Worm (Caenorhabditis elegans) whole organism, mixed stage, embryonic: Measurements from ENCODE around the gene ZK792.1.
A peak's percentile ranks its signal among the peaks of the same experiment; 100 is the strongest.

Experiments
- M03D4.4 ChIP-seq: sonication (generic microtip); optimal IDR thresholded peaks from 2 replicates; lab custom pipeline; 2017; ENCODE audit warnings: mild to moderate bottlenecking, missing genetic modification characterization, missing compliant biosample characterization
- bed-3 ChIP-seq: fragments of 200-800 bp; sonication (Bioruptor generic); optimal IDR thresholded peaks from 3 replicates; lab custom pipeline; 2018; ENCODE audit warnings: mild to moderate bottlenecking, missing genetic modification characterization, moderate library complexity, missing compliant biosample characterization
- blmp-1 ChIP-seq: fragments of 150-350 bp; optimal IDR thresholded peaks from 2 replicates; lab custom pipeline; 2014; ENCODE audit warnings: missing biosample characterization, missing genetic modification characterization
- ceh-39 ChIP-seq: fragments of 150-350 bp; optimal IDR thresholded peaks from 2 replicates; lab custom pipeline; 2014; ENCODE audit warnings: missing biosample characterization, missing genetic modification characterization
- ceh-43 ChIP-seq: fragments of 200-800 bp; sonication (Bioruptor generic); optimal IDR thresholded peaks from 2 replicates; lab custom pipeline; 2018; ENCODE audit warnings: mild to moderate bottlenecking, missing genetic modification characterization, moderate library complexity, missing compliant biosample characterization
- ceh-83 ChIP-seq: fragments of 200-800 bp; sonication (Bioruptor generic); optimal IDR thresholded peaks from 2 replicates; lab custom pipeline; 2018; ENCODE audit warnings: mild to moderate bottlenecking, missing genetic modification characterization, missing compliant biosample characterization
- ces-1 ChIP-seq: fragments of 150-350 bp; optimal IDR thresholded peaks from 2 replicates; lab custom pipeline; 2014; ENCODE audit warnings: missing biosample characterization, missing genetic modification reagents, missing genetic modification characterization
- cnd-1 ChIP-seq: fragments of 200-800 bp; sonication (Bioruptor generic); optimal IDR thresholded peaks from 2 replicates; lab custom pipeline; 2018; ENCODE audit warnings: mild to moderate bottlenecking, missing genetic modification characterization, missing compliant biosample characterization
- drap-1 ChIP-seq: fragments of 200-800 bp; sonication (Bioruptor generic); optimal IDR thresholded peaks from 3 replicates; lab custom pipeline; 2018; ENCODE audit warnings: mild to moderate bottlenecking, missing genetic modification characterization, missing compliant biosample characterization
- elt-1 ChIP-seq: sonication (generic microtip); optimal IDR thresholded peaks from 2 replicates; lab custom pipeline; 2017; ENCODE audit warnings: missing genetic modification characterization, mild to moderate bottlenecking, missing compliant biosample characterization, antibody characterized with exemption, moderate library complexity, borderline replicate concordance; ENCODE audit not compliant: insufficient read depth
- flh-1 ChIP-seq: fragments of 200-800 bp; sonication (Bioruptor generic); optimal IDR thresholded peaks from 2 replicates; lab custom pipeline; 2018; ENCODE audit warnings: mild to moderate bottlenecking, missing genetic modification characterization, moderate library complexity, missing compliant biosample characterization
- ham-2 ChIP-seq: fragments of 200-800 bp; sonication (Bioruptor generic); optimal IDR thresholded peaks from 2 replicates; lab custom pipeline; 2018; ENCODE audit warnings: mild to moderate bottlenecking, missing genetic modification characterization, missing compliant biosample characterization
- hlh-1 ChIP-seq: fragments of 150-350 bp; optimal IDR thresholded peaks from 2 replicates; lab custom pipeline; 2014; ENCODE audit warnings: missing biosample characterization, missing genetic modification reagents, missing genetic modification characterization
- lin-13 ChIP-seq: fragments of 150-350 bp; optimal IDR thresholded peaks from 2 replicates; lab custom pipeline; 2014; ENCODE audit warnings: missing biosample characterization, missing genetic modification characterization
- lin-32 ChIP-seq: fragments of 200-800 bp; sonication (Bioruptor generic); optimal IDR thresholded peaks from 2 replicates; lab custom pipeline; 2018; ENCODE audit warnings: mild to moderate bottlenecking, missing genetic modification characterization, missing compliant biosample characterization
- mab-5 ChIP-seq: fragments of 150-350 bp; optimal IDR thresholded peaks from 2 replicates; lab custom pipeline; 2014; ENCODE audit warnings: missing biosample characterization, missing genetic modification characterization
- mep-1 ChIP-seq: fragments of 150-350 bp; optimal IDR thresholded peaks from 2 replicates; lab custom pipeline; 2017; ENCODE audit warnings: missing biosample characterization, missing genetic modification reagents, missing genetic modification characterization, inconsistent platforms
- mls-2 ChIP-seq: sonication (generic microtip); optimal IDR thresholded peaks from 2 replicates; lab custom pipeline; 2016; ENCODE audit warnings: mild to moderate bottlenecking, missing genetic modification characterization, moderate library complexity, missing compliant biosample characterization
- nhr-12 ChIP-seq: fragments of 150-350 bp; optimal IDR thresholded peaks from 2 replicates; lab custom pipeline; 2014; ENCODE audit warnings: missing biosample characterization, missing genetic modification characterization
- nhr-2 ChIP-seq: fragments of 150-350 bp; optimal IDR thresholded peaks from 2 replicates; lab custom pipeline; 2014; ENCODE audit warnings: missing biosample characterization, missing genetic modification characterization
- nhr-237 ChIP-seq: fragments of 150-350 bp; optimal IDR thresholded peaks from 2 replicates; lab custom pipeline; 2014; ENCODE audit warnings: missing biosample characterization, missing genetic modification characterization
- nhr-28 ChIP-seq: fragments of 150-350 bp; optimal IDR thresholded peaks from 2 replicates; lab custom pipeline; 2014; ENCODE audit warnings: missing biosample characterization, missing genetic modification characterization
- nhr-76 ChIP-seq: sonication (generic microtip); optimal IDR thresholded peaks from 2 replicates; lab custom pipeline; 2017; ENCODE audit warnings: missing biosample characterization, missing genetic modification characterization
- sem-2 ChIP-seq: fragments of 200-800 bp; sonication (Bioruptor generic); optimal IDR thresholded peaks from 2 replicates; lab custom pipeline; 2018; ENCODE audit warnings: mild to moderate bottlenecking, missing genetic modification characterization, missing compliant biosample characterization
- snpc-4 ChIP-seq: fragments of 150-350 bp; optimal IDR thresholded peaks from 2 replicates; lab custom pipeline; 2014; ENCODE audit warnings: missing biosample characterization, missing genetic modification characterization
- sptf-1 ChIP-seq: sonication (generic microtip); optimal IDR thresholded peaks from 2 replicates; lab custom pipeline; 2017; ENCODE audit warnings: mild to moderate bottlenecking, missing genetic modification characterization, moderate library complexity, missing compliant biosample characterization
- tbx-8 ChIP-seq: fragments of 200-800 bp; sonication (Bioruptor generic); optimal IDR thresholded peaks from 2 replicates; lab custom pipeline; 2018; ENCODE audit warnings: mild to moderate bottlenecking, missing genetic modification characterization, moderate library complexity, missing compliant biosample characterization
- unc-39 ChIP-seq: fragments of 150-350 bp; optimal IDR thresholded peaks from 2 replicates; lab custom pipeline; 2014; ENCODE audit warnings: missing biosample characterization, missing genetic modification characterization
- unc-62 ChIP-seq: fragments of 150-350 bp; optimal IDR thresholded peaks from 2 replicates; lab custom pipeline; 2014; ENCODE audit warnings: missing biosample characterization, missing genetic modification reagents, missing genetic modification characterization
- zip-8 ChIP-seq: fragments of 150-350 bp; optimal IDR thresholded peaks from 2 replicates; lab custom pipeline; 2014; ENCODE audit warnings: missing biosample characterization, missing genetic modification characterization
- ztf-11 ChIP-seq: fragments of 150-350 bp; optimal IDR thresholded peaks from 2 replicates; lab custom pipeline; 2014; ENCODE audit warnings: missing biosample characterization, missing genetic modification characterization

The ZK792.1 gene

ce11 chrIV:11695634-11696033, 36.0 kb downstream of the ZK792.1 start:
- TF ChIP-seq mls-2 (tag; lab: Kevin White, UChicago) (no peak), tbx-8 (GFP tag; lab: Kevin White, UChicago) (no peak), cnd-1 (tag; lab: Kevin White, UChicago) (no peak), flh-1 (GFP tag; lab: Kevin White, UChicago) (no peak), elt-1 (tag; lab: Kevin White, UChicago) (no peak), drap-1 (no peak), mab-5 (no peak), ceh-83 (GFP tag; lab: Kevin White, UChicago) (no peak)
- TF ChIP-seq, all 35 proteins: peak for 0

DNA sequence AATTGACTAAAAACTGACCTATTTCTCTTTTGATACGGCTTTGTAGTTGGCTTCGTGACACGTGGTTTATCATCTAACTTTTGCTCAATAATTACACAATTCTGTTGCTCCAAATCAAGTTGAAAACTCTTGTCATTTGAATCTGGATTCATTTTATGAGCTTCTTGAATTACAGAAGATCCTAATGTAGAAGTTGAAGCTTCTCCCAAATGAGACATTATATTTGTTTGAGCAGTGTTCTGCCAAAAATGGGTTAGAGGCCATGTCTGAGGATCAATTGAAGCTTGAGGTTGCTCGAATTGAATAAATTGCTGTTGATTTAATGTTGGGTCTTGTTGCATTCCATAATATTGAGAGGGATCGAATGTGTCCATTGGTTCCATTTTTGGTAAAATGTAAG, 37.9 kb downstream of the ZK792.1 start:
- TF ChIP-seq bed-3 (GFP tag; lab: Kevin White, UChicago): no peak
- TF ChIP-seq blmp-1 (tag; lab: Kevin White, UChicago): peak; percentile 18
- no peak for TF ChIP-seq M03D4.4 (tag; lab: Kevin White, UChicago)
- TF ChIP-seq ceh-39 (tag; lab: Kevin White, UChicago): no peak
- TF ChIP-seq nhr-76 (tag; lab: Kevin White, UChicago): no peak
- TF ChIP-seq, all 35 proteins: peak for 1

ce11 chrIV:11700100-11700499, 40.5 kb downstream of the ZK792.1 start:
- TF ChIP-seq blmp-1 (tag; lab: Kevin White, UChicago) (peak; percentile 83), cnd-1 (tag; lab: Kevin White, UChicago) (no peak)
- TF ChIP-seq, all 35 proteins: peak for 1

ce11 chrIV:11700752-11701151, 41.1 kb downstream of the ZK792.1 start, which contains the start of gene dpy-20:
Gene dpy-20 (minus strand): TSS chrIV:11700852.
- TF ChIP-seq blmp-1 (tag; lab: Kevin White, UChicago) (no peak), ztf-11 (no peak), cnd-1 (tag; lab: Kevin White, UChicago) (no peak), nhr-237 (tag; lab: Kevin White, UChicago) (no peak), M03D4.4 (tag; lab: Kevin White, UChicago) (no peak), unc-39 (no peak), bed-3 (GFP tag; lab: Kevin White, UChicago) (no peak), ces-1 (GFP tag; lab: Kevin White, UChicago) (no peak), tbx-8 (GFP tag; lab: Kevin White, UChicago) (no peak), sptf-1 (tag; lab: Kevin White, UChicago) (no peak), mab-5 (no peak), mep-1 (tag; lab: Kevin White, UChicago) (no peak), unc-62 (GFP tag; lab: Kevin White, UChicago) (no peak), zip-8 (tag; lab: Kevin White, UChicago) (no peak), nhr-28 (tag; lab: Kevin White, UChicago) (no peak), ceh-83 (GFP tag; lab: Kevin White, UChicago) (no peak), ceh-39 (tag; lab: Kevin White, UChicago) (no peak), snpc-4 (tag; lab: Kevin White, UChicago) (no peak)

ce11 chrIV:11701878-11702277, 42.2 kb downstream of the ZK792.1 start:
- TF ChIP-seq ceh-43 (GFP tag; lab: Kevin White, UChicago): no peak

- TF ChIP-seq nhr-12 (no peak), nhr-237 (tag; lab: Kevin White, UChicago) (no peak), lin-13 (tag; lab: Kevin White, UChicago) (no peak), ceh-43 (GFP tag; lab: Kevin White, UChicago) (no peak), snpc-4 (tag; lab: Kevin White, UChicago) (no peak), ztf-11 (no peak), ham-2 (GFP tag; lab: Kevin White, UChicago) (no peak), mep-1 (tag; lab: Kevin White, UChicago) (no peak), bed-3 (GFP tag; lab: Kevin White, UChicago) (no peak), blmp-1 (tag; lab: Kevin White, UChicago) (no peak), nhr-76 (tag; lab: Kevin White, UChicago) (no peak), hlh-1 (no peak), nhr-2 (tag; lab: Kevin White, UChicago) (no peak), lin-32 (no peak), mab-5 (no peak), zip-8 (tag; lab: Kevin White, UChicago) (no peak), M03D4.4 (tag; lab: Kevin White, UChicago) (no peak), sem-2 (GFP tag; lab: Kevin White, UChicago) (no peak), flh-1 (GFP tag; lab: Kevin White, UChicago) (no peak)
- TF ChIP-seq, all 35 proteins: peak for 0
Measured at ce11 chrIV:11703685-11704296, 44.1 kb downstream of the ZK792.1 start, which contains the start of the genes T22B3.3 and alg-3. Gene T22B3.3 (minus strand): TSS chrIV:11703785. Gene alg-3 (plus strand): TSS chrIV:11704246.
